Fruit fly (Drosophila melanogaster): Measurements from ENCODE around the gene fbp.

fbp gene

DNA sequence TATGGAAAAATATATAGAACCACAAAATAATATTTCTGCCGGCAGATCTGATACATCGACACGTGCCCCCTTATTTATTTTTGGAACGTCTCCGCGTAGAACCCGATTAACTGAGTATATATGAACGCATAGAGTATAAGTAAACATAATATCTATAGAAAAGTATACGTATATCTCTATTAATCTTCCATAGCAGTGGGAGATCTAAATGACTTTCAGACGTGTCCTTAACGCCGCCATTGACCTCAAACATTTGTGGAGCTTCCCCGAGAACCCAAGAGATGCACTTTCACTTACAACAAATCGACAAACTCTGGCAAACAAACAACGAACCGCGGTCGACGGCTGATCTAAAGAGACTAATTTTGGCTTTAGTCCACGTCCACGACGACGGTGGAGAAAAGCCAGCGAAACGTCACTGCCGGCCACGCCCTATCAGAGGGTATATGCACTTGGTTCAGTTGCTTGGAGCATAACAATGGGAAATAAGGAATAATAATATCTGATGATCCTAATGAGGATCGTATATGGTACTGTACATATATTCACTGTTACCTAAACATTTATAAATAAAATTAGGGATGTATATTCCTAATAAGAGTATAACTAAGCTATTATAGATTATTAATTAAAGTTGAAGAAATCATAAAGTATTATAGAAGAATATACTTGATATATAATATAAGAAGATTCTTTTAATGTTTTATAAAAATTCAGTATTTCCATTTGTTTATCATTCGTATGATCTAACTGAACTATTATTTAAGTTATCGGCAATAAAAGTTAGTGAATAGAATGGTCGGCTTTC lies at the start of gene fbp:
Gene fbp (minus strand): TSS at position 364 of the 808 bp plus-strand sequence.
- TF ChIP-seq CG8319 (GFP tag; optimal IDR thresholded peaks at IDR 0.05), result peak; percentile 50
- peak; percentile 49 for TF ChIP-seq Lpt (GFP tag; optimal IDR thresholded peaks at IDR 0.05)
- peak; percentile 84 for TF ChIP-seq CG10631 (GFP tag; optimal IDR thresholded peaks at IDR 0.05)
- TF ChIP-seq Hr38 (GFP tag; optimal IDR thresholded peaks at IDR 0.05), result no peak
- TF ChIP-seq Met (GFP tag; optimal IDR thresholded peaks at IDR 0.05), result peak; percentile 56
- peak; percentile 56 for TF ChIP-seq dac (GFP tag; optimal IDR thresholded peaks at IDR 0.05)
- TF ChIP-seq CG15336 (GFP tag; IDR thresholded peaks at IDR 0.05), result peak; percentile 39; the same call in 1 of the 2 replicates
- TF ChIP-seq CG11762 (GFP tag; optimal IDR thresholded peaks at IDR 0.05; ENCODE audit: insufficient read depth), result peak; percentile 52
- TF ChIP-seq CG1621 (tag; optimal IDR thresholded peaks at IDR 0.05), result no peak
- peak; percentile 76 for TF ChIP-seq esn (GFP tag; optimal IDR thresholded peaks at IDR 0.05)
- peak; percentile 69 for TF ChIP-seq CG6792 (GFP tag; optimal IDR thresholded peaks at IDR 0.05)
- peak; percentile 20 for TF ChIP-seq Eip93F (GFP tag; optimal IDR thresholded peaks at IDR 0.05)
- peak; percentile 50 for TF ChIP-seq Hr39 (GFP tag; optimal IDR thresholded peaks at IDR 0.05)
- TF ChIP-seq Smox (GFP tag; optimal IDR thresholded peaks at IDR 0.05), result peak; percentile 47
- no peak for TF ChIP-seq CG11294 (GFP tag; IDR thresholded peaks at IDR 0.05)
- TF ChIP-seq OdsH (GFP tag; optimal IDR thresholded peaks at IDR 0.05), result peak; percentile 66
- no peak for TF ChIP-seq Ets21C (GFP tag; optimal IDR thresholded peaks at IDR 0.05)
- TF ChIP-seq CG7368 (GFP tag; optimal IDR thresholded peaks at IDR 0.05), result peak; percentile 41
- peak; percentile 77 for TF ChIP-seq fd59A (GFP tag; optimal IDR thresholded peaks at IDR 0.05)
- peak; percentile 42 for TF ChIP-seq pdm3 (GFP tag; optimal IDR thresholded peaks at IDR 0.05)
- peak; percentile 45 for TF ChIP-seq fkh (GFP tag; optimal IDR thresholded peaks at IDR 0.05)
- TF ChIP-seq CG3919 (GFP tag; optimal IDR thresholded peaks at IDR 0.05), result peak; percentile 73
- peak; percentile 32 for TF ChIP-seq vri (GFP tag; optimal IDR thresholded peaks at IDR 0.05)
- TF ChIP-seq svp (GFP tag), result peak; percentile 85
- peak; percentile 8 for TF ChIP-seq Sox14 (GFP tag; optimal IDR thresholded peaks at IDR 0.05)
- TF ChIP-seq Ets96B (tag; optimal IDR thresholded peaks at IDR 0.05), result peak; percentile 73
- peak; percentile 65 for TF ChIP-seq Sox15 (GFP tag; optimal IDR thresholded peaks at IDR 0.05)
- peak; percentile 82 for TF ChIP-seq Blimp-1 (GFP tag; optimal IDR thresholded peaks at IDR 0.05)
- peak; percentile 80 for TF ChIP-seq achi (GFP tag; optimal IDR thresholded peaks at IDR 0.05)
- TF ChIP-seq CG8632 (GFP tag; optimal IDR thresholded peaks at IDR 0.05), result peak; percentile 80
- peak; percentile 41 for TF ChIP-seq topi (GFP tag; optimal IDR thresholded peaks at IDR 0.05)
- TF ChIP-seq CG16779 (tag; optimal IDR thresholded peaks at IDR 0.05), result peak; percentile 42
- peak; percentile 50 for TF ChIP-seq CG10669 (GFP tag; optimal IDR thresholded peaks at IDR 0.05)
- peak; percentile 12 for TF ChIP-seq fd85E (GFP tag; optimal IDR thresholded peaks at IDR 0.05)
- TF ChIP-seq CG4318 (GFP tag; optimal IDR thresholded peaks at IDR 0.05), result peak; percentile 79
- peak; percentile 38 for TF ChIP-seq Sox102F (GFP tag; optimal IDR thresholded peaks at IDR 0.05)
- TF ChIP-seq dsx (GFP tag; optimal IDR thresholded peaks at IDR 0.05; ENCODE audit: poor library complexity, severe bottlenecking), result peak; percentile 73
- TF ChIP-seq spab (GFP tag; optimal IDR thresholded peaks at IDR 0.05), result peak; percentile 74
- peak; percentile 91 for TF ChIP-seq CG32006 (GFP tag; optimal IDR thresholded peaks at IDR 0.05)
- peak; percentile 62 for TF ChIP-seq eg (GFP tag; IDR thresholded peaks at IDR 0.05)
- TF ChIP-seq CG34406 (GFP tag; optimal IDR thresholded peaks at IDR 0.05), result peak; percentile 86
- TF ChIP-seq CG3032 (tag; optimal IDR thresholded peaks at IDR 0.05), result peak; percentile 77
- peak; percentile 56 for TF ChIP-seq Hr4 (GFP tag; optimal IDR thresholded peaks at IDR 0.05)
- peak; percentile 12 for TF ChIP-seq Eip75B (GFP tag; optimal IDR thresholded peaks at IDR 0.05)
- peak; percentile 84 for TF ChIP-seq CG6276 (GFP tag; optimal IDR thresholded peaks at IDR 0.05)
- TF ChIP-seq Eip78C (GFP tag), result peak; percentile 87
- peak; percentile 77 for TF ChIP-seq acj6 (GFP tag; optimal IDR thresholded peaks at IDR 0.05)
- TF ChIP-seq lz (GFP tag; optimal IDR thresholded peaks at IDR 0.05), result peak; percentile 54
- peak; percentile 75 for TF ChIP-seq CG6808 (GFP tag; optimal IDR thresholded peaks at IDR 0.05)
- TF ChIP-seq CG11902 (GFP tag; optimal IDR thresholded peaks at IDR 0.05), result peak; percentile 68
